Fruit fly (Drosophila melanogaster): ENCODE data around the gene sqz.

sqz gene

dm6 chr3R:19156670-19157402 is 7.2 kb upstream of the sqz start, which contains the start of gene nanos (continued):
- peak; percentile 45 for TF ChIP-seq CG13296 (GFP tag; optimal IDR thresholded peaks at IDR 0.05)
- TF ChIP-seq CG7786 (GFP tag; optimal IDR thresholded peaks at IDR 0.05): peak; percentile 76
- peak; percentile 99 for TF ChIP-seq CG42726 (GFP tag; IDR thresholded peaks at IDR 0.05; ENCODE audit: partially characterized antibody)
- no peak for TF ChIP-seq abd-A (tag; optimal IDR thresholded peaks at IDR 0.05)
- no peak for TF ChIP-seq CG10959 (GFP tag; IDR thresholded peaks at IDR 0.05)
- peak; percentile 98 for TF ChIP-seq ato (GFP tag; IDR thresholded peaks at IDR 0.05; ENCODE audit: partially characterized antibody)
- peak; percentile 83 for TF ChIP-seq CG1603 (tag; optimal IDR thresholded peaks at IDR 0.05)
- TF ChIP-seq Nf-YC (tag; optimal IDR thresholded peaks at IDR 0.05): peak; percentile 56
- peak; percentile 42; the same call in 1 of the 2 replicates for TF ChIP-seq CG1024 (GFP tag; IDR thresholded peaks at IDR 0.05)
- peak; percentile 11 for TF ChIP-seq tap (tag; optimal IDR thresholded peaks at IDR 0.05)
- no peak for TF ChIP-seq gt (GFP tag; IDR thresholded peaks at IDR 0.05)
- peak; percentile 51 for TF ChIP-seq p53 (GFP tag; optimal IDR thresholded peaks at IDR 0.05)
- peak; percentile 29 for TF ChIP-seq CG15601 (tag; optimal IDR thresholded peaks at IDR 0.05)
- TF ChIP-seq CG12104 (GFP tag; optimal IDR thresholded peaks at IDR 0.05): peak; percentile 53
- TF ChIP-seq gsb-n (tag; optimal IDR thresholded peaks at IDR 0.05): no peak
- TF ChIP-seq Sox102F (GFP tag; optimal IDR thresholded peaks at IDR 0.05): no peak
- TF ChIP-seq HLH54F (GFP tag; optimal IDR thresholded peaks at IDR 0.05): peak; percentile 75
- TF ChIP-seq zen (tag; optimal IDR thresholded peaks at IDR 0.05): peak; percentile 27
- peak; percentile 45 for TF ChIP-seq CG7928 (GFP tag; optimal IDR thresholded peaks at IDR 0.05)
- TF ChIP-seq pb (GFP tag; optimal IDR thresholded peaks at IDR 0.05): peak; percentile 56
- TF ChIP-seq insv (GFP tag; optimal IDR thresholded peaks at IDR 0.05): peak in 1 of 2 experiments; percentile 23
- peak; percentile 37 for TF ChIP-seq klu (GFP tag; IDR thresholded peaks at IDR 0.05)
- peak; percentile 47 for TF ChIP-seq CG13424 (tag; optimal IDR thresholded peaks at IDR 0.05)
- no peak for TF ChIP-seq Asciz (GFP tag; optimal IDR thresholded peaks at IDR 0.05)
- peak; percentile 51 for TF ChIP-seq CTCF (GFP tag; optimal IDR thresholded peaks at IDR 0.05)
- peak; percentile 9 for TF ChIP-seq fd96Cb (tag; optimal IDR thresholded peaks at IDR 0.05)
- TF ChIP-seq Awh (GFP tag; IDR thresholded peaks at IDR 0.05): no peak
- no peak for TF ChIP-seq CG4707 (GFP tag; optimal IDR thresholded peaks at IDR 0.05)
- no peak for TF ChIP-seq CG4730 (GFP tag; IDR thresholded peaks at IDR 0.05)
- no peak for TF ChIP-seq sc (optimal IDR thresholded peaks at IDR 0.05)
- no peak for TF ChIP-seq sc (GFP tag; optimal IDR thresholded peaks at IDR 0.05)
- peak; percentile 33 for TF ChIP-seq CG3281 (GFP tag; optimal IDR thresholded peaks at IDR 0.05)
- no peak for TF ChIP-seq dimm (GFP tag; IDR thresholded peaks at IDR 0.05)
- TF ChIP-seq gsb (GFP tag; IDR thresholded peaks at IDR 0.05): no peak
- TF ChIP-seq CG17361 (GFP tag; IDR thresholded peaks at IDR 0.05): peak; percentile 49; the same call in 1 of the 3 replicates
- TF ChIP-seq Deaf1 (tag; optimal IDR thresholded peaks at IDR 0.05): peak; percentile 15
- TF ChIP-seq lmd (GFP tag; IDR thresholded peaks at IDR 0.05): peak; percentile 67
- peak; percentile 50 for TF ChIP-seq Fer3 (tag; optimal IDR thresholded peaks at IDR 0.05)
- TF ChIP-seq Spps (tag; optimal IDR thresholded peaks at IDR 0.05): no peak
- no peak for TF ChIP-seq eve (GFP tag; optimal IDR thresholded peaks at IDR 0.05)
- peak; percentile 29; the same call in 1 of the 2 replicates for TF ChIP-seq Drgx (GFP tag; IDR thresholded peaks at IDR 0.05)
- no peak for TF ChIP-seq fd102C (GFP tag; optimal IDR thresholded peaks at IDR 0.05)
- TF ChIP-seq Hmx (GFP tag; optimal IDR thresholded peaks at IDR 0.05): no peak
- TF ChIP-seq CG2678 (tag; optimal IDR thresholded peaks at IDR 0.05): peak; percentile 37
- TF ChIP-seq dpn (GFP tag; optimal IDR thresholded peaks at IDR 0.05): peak; percentile 75 to 77
- TF ChIP-seq vvl (GFP tag; IDR thresholded peaks at IDR 0.05): peak; percentile 66
- peak; percentile 55 for TF ChIP-seq CG4820 (GFP tag; optimal IDR thresholded peaks at IDR 0.05)
- peak; percentile 42; the same call in 1 of the 2 replicates for TF ChIP-seq Rx (GFP tag; IDR thresholded peaks at IDR 0.05)
- peak; percentile 81 for TF ChIP-seq caup (GFP tag; optimal IDR thresholded peaks at IDR 0.05; ENCODE audit: severe bottlenecking)
- TF ChIP-seq CG3407 (GFP tag; optimal IDR thresholded peaks at IDR 0.05): no peak

Data from whole organism, embryonic.